Fruit fly (Drosophila melanogaster): Measurements from ENCODE around the gene Spn77Bb.

Spn77Bb gene

dm6 chr3L:20309758-20310733, 10.7 kb upstream of the Spn77Bb start:
- TF ChIP-seq Dll (optimal IDR thresholded peaks at IDR 0.05) (no peak), psq (optimal IDR thresholded peaks at IDR 0.05) (no peak), CG8478 (optimal IDR thresholded peaks at IDR 0.05) (no peak), pan (optimal IDR thresholded peaks at IDR 0.05) (no peak), EcR (GFP tag; optimal IDR thresholded peaks at IDR 0.05) (no peak), usp (GFP tag; optimal IDR thresholded peaks at IDR 0.05) (no peak)

DNA sequence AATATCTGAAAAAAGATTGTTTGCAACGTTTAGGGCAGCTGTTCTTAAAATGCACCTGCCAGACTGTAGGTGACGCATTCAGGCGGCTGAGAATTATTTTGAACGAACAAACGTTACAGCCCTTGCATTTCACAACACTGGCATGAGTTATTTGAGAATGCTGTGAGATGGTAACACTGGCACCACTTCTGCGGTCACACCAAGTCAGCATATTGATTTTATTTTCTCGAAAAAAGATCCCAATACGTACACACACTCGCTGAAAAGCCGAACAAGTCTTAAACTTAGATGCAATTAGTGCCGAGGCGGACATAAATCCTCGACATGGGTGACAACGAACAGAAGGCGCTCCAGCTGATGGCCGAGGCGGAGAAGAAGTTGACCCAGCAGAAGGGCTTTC, 7.3 kb upstream of the Spn77Bb start, which contains the start of gene alphaSnap:
alphaSnap (plus strand) TSS at position 164 of the 400 bp plus-strand sequence.
- TF ChIP-seq CG8478 (optimal IDR thresholded peaks at IDR 0.05) (no peak), psq (optimal IDR thresholded peaks at IDR 0.05) (no peak), pan (optimal IDR thresholded peaks at IDR 0.05) (no peak), usp (GFP tag; optimal IDR thresholded peaks at IDR 0.05) (no peak), Dll (optimal IDR thresholded peaks at IDR 0.05) (no peak), EcR (GFP tag; optimal IDR thresholded peaks at IDR 0.05) (no peak)

DNA sequence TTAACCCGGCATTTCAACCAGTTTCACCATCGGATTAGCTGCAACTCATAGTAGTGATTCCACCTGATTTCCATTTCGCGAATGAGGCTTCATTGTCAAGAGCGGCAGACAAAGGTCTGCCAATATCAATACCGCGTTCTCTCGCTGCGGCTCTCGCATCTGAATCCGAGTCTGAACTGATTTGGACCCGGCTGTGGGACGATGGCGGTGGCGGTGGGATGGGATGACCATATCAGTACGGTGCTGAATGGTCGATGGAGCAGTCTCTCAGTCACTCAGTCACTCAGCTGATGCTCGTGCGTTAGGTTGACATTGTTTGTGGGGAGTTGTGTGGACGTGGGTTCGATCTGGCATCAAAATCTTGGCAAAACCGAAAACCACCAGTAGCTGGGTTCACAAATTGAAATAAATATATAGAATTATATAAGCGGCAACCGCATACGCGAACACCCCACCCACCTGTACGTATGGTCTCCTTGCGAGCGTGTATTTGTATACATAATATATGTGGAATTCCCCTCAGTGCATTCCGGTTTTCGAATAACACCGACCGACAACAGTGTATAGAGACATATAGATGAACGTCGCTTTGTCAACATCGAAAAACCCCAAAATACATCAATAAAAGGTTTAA, 3.7 kb upstream of the Spn77Bb start, which contains the start of gene Spn77Ba:
Spn77Ba (plus strand) TSS at position 235 of the 634 bp plus-strand sequence.
- TF ChIP-seq usp (GFP tag; optimal IDR thresholded peaks at IDR 0.05) (no peak), CG8478 (optimal IDR thresholded peaks at IDR 0.05) (no peak), psq (optimal IDR thresholded peaks at IDR 0.05) (no peak), pan (optimal IDR thresholded peaks at IDR 0.05) (no peak), EcR (GFP tag; optimal IDR thresholded peaks at IDR 0.05) (no peak), Dll (optimal IDR thresholded peaks at IDR 0.05) (no peak)

DNA sequence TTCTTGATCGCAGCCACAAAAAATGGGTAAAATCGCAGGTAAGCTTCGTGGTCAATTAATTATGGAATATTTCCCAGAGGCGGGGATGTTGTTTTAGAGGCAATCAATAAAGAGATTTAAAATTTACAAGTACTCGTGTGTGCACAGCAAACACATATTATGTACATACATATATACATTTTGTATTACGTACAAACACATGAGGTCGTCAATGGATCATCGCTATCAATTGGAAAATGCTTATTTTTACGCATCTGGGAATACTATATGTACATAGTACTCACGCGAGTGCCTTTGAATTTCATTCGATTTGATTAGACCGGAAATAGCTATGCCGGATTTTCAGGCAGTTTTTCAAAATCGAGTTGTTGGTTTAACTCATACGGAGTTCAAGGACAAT, 3.0 kb upstream of the Spn77Bb start:
- no peak for TF ChIP-seq usp (GFP tag; optimal IDR thresholded peaks at IDR 0.05)
- TF ChIP-seq EcR (GFP tag; optimal IDR thresholded peaks at IDR 0.05) = no peak
- TF ChIP-seq Dll (optimal IDR thresholded peaks at IDR 0.05) = no peak
- TF ChIP-seq CG8478 (optimal IDR thresholded peaks at IDR 0.05) = no peak
- no peak for TF ChIP-seq pan (optimal IDR thresholded peaks at IDR 0.05)
- TF ChIP-seq psq (optimal IDR thresholded peaks at IDR 0.05) = no peak

- TF ChIP-seq psq (optimal IDR thresholded peaks at IDR 0.05) (no peak), EcR (GFP tag; optimal IDR thresholded peaks at IDR 0.05) (no peak), CG8478 (optimal IDR thresholded peaks at IDR 0.05) (no peak), pan (optimal IDR thresholded peaks at IDR 0.05) (no peak), usp (GFP tag; optimal IDR thresholded peaks at IDR 0.05) (no peak), Dll (optimal IDR thresholded peaks at IDR 0.05) (no peak)
Observed at dm6 chr3L:20320044-20320443, 708 bp upstream of the Spn77Bb start.

DNA sequence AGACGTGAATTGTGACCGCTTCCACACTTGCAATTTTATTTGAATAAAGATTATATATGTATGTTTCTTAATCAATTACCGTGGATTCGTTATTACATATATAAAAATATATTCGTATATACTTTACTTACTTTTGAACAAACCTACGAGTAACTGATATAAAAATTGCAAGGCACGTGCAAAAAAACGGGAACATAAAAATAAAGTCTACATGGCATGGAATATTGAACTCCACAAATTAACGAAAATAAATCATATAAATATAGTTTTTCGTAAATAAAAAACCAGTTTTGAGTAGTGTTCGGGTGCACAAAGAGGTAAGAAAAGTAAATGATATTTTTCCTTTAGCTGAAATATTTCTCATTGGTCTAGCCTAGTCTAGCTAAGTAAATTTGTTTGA, 21.6 kb downstream of the Spn77Bb start, which contains the start of gene Spn77Bc:
Spn77Bc (plus strand) TSS at position 301 of the 400 bp plus-strand sequence.
- no peak for TF ChIP-seq pan (optimal IDR thresholded peaks at IDR 0.05)
- no peak for TF ChIP-seq usp (GFP tag; optimal IDR thresholded peaks at IDR 0.05)
- no peak for TF ChIP-seq EcR (GFP tag; optimal IDR thresholded peaks at IDR 0.05)
- no peak for TF ChIP-seq CG8478 (optimal IDR thresholded peaks at IDR 0.05)
- TF ChIP-seq Dll (optimal IDR thresholded peaks at IDR 0.05) = no peak
- no peak for TF ChIP-seq psq (optimal IDR thresholded peaks at IDR 0.05)

DNA sequence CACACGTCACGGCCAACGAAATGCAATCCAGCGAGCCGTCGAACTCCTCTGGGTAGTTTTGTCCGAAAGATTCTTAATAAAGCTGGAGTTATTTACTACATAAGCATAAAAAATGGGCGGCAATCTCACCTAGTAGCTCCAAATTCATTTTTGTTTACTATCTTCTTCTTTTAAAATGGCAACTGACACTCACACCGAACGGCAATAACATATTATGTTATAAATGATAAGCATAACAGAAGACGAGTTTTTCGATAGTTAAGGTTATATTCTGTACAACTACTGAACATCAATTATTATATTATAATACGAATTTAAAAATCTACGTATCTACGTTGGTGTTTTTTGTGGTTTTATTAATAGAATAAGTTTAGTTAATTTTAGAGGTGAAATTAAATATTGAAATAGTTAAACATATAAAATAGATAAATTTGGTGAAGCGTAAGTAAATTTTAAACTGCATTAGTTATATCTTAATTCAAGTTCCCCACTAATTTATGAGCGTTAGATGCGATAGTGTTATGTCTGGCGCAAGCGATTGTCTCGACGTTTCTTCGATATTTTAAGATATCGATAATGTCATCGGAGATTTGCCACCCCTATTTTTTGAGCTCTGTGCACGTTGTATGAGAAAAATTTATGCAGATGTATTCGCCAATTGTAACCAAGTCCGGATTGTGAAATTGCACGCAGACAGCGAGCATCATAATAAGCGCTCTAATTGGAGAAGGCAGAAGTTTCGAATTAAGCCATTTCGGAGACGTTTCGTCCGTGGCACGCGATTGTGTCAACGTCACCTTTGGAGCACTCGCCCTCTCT, 27.2 kb downstream of the Spn77Bb start, which contains the start of the genes Rbbp5 and eRF1:
Rbbp5 (minus strand) TSS at position 181 of the 819 bp plus-strand sequence.
eRF1 (plus strand) TSS at position 594 of the 819 bp plus-strand sequence.
- no peak for TF ChIP-seq CG8478 (optimal IDR thresholded peaks at IDR 0.05)
- no peak for TF ChIP-seq pan (optimal IDR thresholded peaks at IDR 0.05)
- no peak for TF ChIP-seq psq (optimal IDR thresholded peaks at IDR 0.05)
- no peak for TF ChIP-seq Dll (optimal IDR thresholded peaks at IDR 0.05)
- no peak for TF ChIP-seq usp (GFP tag; optimal IDR thresholded peaks at IDR 0.05)
- no peak for TF ChIP-seq EcR (GFP tag; optimal IDR thresholded peaks at IDR 0.05)

DNA sequence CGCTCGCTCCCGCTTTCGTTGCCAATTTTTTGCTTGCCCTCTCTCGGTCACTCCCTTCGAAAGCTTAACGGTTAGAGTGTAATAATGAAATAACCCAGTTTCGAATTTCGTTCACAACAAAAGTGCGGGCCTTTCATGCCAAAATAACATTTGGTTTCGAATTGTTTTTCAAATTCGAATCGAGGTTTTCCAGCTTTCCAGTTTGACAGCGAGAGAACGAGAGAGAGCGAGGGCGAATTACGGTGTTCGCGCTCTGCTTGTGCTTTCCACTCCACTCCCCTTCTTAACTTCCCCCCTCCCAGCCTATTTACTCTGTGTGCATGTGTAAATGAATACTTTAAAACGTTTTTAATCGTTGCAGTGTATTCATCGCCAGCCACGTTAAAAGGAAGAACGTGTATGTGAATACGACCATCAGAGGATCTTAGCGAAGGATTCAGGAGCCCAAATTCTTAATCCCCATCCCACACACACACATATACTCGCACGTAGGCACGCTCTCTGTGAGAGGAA, 27.9 kb downstream of the Spn77Bb start:
- TF ChIP-seq EcR (GFP tag; optimal IDR thresholded peaks at IDR 0.05) (peak in 1 of 2 experiments; percentile 10), psq (optimal IDR thresholded peaks at IDR 0.05) (no peak), pan (optimal IDR thresholded peaks at IDR 0.05) (no peak), Dll (optimal IDR thresholded peaks at IDR 0.05) (no peak)

DNA sequence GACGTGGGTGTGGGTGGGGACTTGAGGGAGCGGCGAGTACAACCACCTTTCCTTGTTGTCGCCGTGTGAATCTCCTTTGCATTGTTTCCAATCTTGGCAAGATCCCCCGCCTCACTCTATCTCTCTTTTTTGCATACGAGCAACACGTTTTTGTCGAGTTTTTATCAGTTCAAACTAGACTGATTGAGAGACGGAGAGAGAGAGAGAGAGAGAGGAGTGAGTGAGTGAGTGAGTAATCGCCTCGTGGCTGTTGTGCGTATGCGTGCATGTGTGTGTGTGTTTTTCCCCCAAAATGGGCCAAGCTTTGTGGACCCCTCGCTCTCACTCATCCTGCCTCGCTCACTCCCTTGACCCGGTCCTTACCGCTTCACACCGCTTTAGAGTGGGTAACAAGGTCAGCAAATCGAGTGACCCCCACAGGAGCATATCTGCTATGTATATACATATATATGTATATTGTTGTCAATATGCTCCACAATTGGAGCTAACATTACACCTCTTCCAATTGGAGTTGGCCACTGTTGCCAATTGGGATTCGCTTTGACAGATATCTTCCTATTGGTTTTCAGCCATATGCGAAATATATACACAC, 28.7 kb downstream of the Spn77Bb start:
- TF ChIP-seq pan (optimal IDR thresholded peaks at IDR 0.05) (no peak), EcR (GFP tag; optimal IDR thresholded peaks at IDR 0.05) (peak in 1 of 2 experiments; percentile 85), psq (optimal IDR thresholded peaks at IDR 0.05) (no peak), CG8478 (optimal IDR thresholded peaks at IDR 0.05) (no peak)

- TF ChIP-seq CG8478 (optimal IDR thresholded peaks at IDR 0.05) (no peak), EcR (GFP tag; optimal IDR thresholded peaks at IDR 0.05) (no peak), psq (optimal IDR thresholded peaks at IDR 0.05) (no peak), pan (optimal IDR thresholded peaks at IDR 0.05) (no peak), Dll (optimal IDR thresholded peaks at IDR 0.05) (no peak), usp (GFP tag; optimal IDR thresholded peaks at IDR 0.05) (no peak)
Observed at dm6 chr3L:20353149-20353548, 32.4 kb downstream of the Spn77Bb start, which contains the start of gene CG5618. TSS of gene CG5618 (plus strand) at chr3L:20353449.

Data from whole organism.